Fruit fly (Drosophila melanogaster): ENCODE measurements around the gene Rh2.
A peak's percentile ranks its signal among the peaks of the same experiment; 100 is the strongest.

The Rh2 gene

DNA sequence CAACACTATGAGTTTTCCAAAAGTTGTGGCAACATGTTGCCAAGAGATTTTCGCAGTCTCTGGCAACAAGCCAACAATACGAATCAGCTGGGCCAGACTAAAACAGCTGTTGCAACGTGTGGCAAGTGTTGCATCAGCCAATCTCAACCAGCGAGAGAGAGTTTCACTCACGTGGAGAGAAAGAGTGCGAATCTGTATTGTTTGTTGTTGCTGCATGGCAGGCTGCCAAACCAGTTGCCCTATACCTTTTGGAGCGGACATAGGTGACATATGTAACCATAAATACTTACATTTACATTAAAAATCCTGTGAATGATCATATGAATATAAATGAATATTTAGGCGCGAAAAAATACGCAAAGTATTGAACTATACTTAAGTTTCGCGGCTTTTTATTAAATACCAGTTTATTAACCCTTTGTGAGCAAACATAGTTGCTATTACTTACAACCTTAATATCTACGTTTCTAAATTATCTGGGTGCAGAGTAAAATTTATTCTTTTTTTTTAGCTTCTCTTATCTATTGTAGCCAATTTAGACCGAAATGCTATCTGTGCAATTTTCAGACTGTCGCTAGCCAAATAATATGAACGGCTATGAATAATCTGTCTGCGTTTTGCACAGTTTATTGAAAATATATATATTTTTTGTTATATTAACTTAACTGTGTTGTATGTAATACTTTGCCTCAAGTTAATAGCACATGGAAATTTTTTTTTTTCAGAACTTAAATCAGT, 14.8 kb downstream of the Rh2 start (continued):
- no peak for TF ChIP-seq spab (GFP tag; optimal IDR thresholded peaks at IDR 0.05)
- TF ChIP-seq ss (GFP tag; optimal IDR thresholded peaks at IDR 0.05) = peak; percentile 11 to 25
- TF ChIP-seq Lpt (GFP tag; optimal IDR thresholded peaks at IDR 0.05) = peak; percentile 5
- peak; percentile 54 for TF ChIP-seq Sox14 (GFP tag; optimal IDR thresholded peaks at IDR 0.05)
- TF ChIP-seq OdsH (GFP tag; optimal IDR thresholded peaks at IDR 0.05) = peak; percentile 50
- peak; percentile 81 for TF ChIP-seq svp (GFP tag)
- TF ChIP-seq Blimp-1 (GFP tag; optimal IDR thresholded peaks at IDR 0.05) = peak; percentile 4
- peak; percentile 64 for TF ChIP-seq Smox (GFP tag; optimal IDR thresholded peaks at IDR 0.05)
- TF ChIP-seq CG1621 (tag; optimal IDR thresholded peaks at IDR 0.05) = peak; percentile 36
- TF ChIP-seq fd85E (GFP tag; optimal IDR thresholded peaks at IDR 0.05) = no peak
- peak; percentile 71 for TF ChIP-seq Met (GFP tag; optimal IDR thresholded peaks at IDR 0.05)
- peak; percentile 50 for TF ChIP-seq net (GFP tag; optimal IDR thresholded peaks at IDR 0.05)
- peak; percentile 46 for TF ChIP-seq cyc (GFP tag; optimal IDR thresholded peaks at IDR 0.05)
- TF ChIP-seq pdm3 (GFP tag; optimal IDR thresholded peaks at IDR 0.05) = peak; percentile 60
- peak; percentile 36 for TF ChIP-seq CG11762 (GFP tag; optimal IDR thresholded peaks at IDR 0.05; ENCODE audit: insufficient read depth)
- TF ChIP-seq Hr4 (GFP tag; optimal IDR thresholded peaks at IDR 0.05) = peak; percentile 50
- TF ChIP-seq fkh (GFP tag; optimal IDR thresholded peaks at IDR 0.05) = no peak
- TF ChIP-seq Hr38 (GFP tag; optimal IDR thresholded peaks at IDR 0.05) = no peak
- peak; percentile 48 for TF ChIP-seq topi (GFP tag; optimal IDR thresholded peaks at IDR 0.05)
- TF ChIP-seq CG8632 (GFP tag; optimal IDR thresholded peaks at IDR 0.05) = peak; percentile 30
- peak; percentile 21 to 90 for TF ChIP-seq salr (GFP tag; optimal IDR thresholded peaks at IDR 0.05)
- TF ChIP-seq lz (GFP tag; optimal IDR thresholded peaks at IDR 0.05) = peak; percentile 35
- peak; percentile 73 for TF ChIP-seq eg (GFP tag; IDR thresholded peaks at IDR 0.05)
- peak; percentile 45 for TF ChIP-seq CG31627 (GFP tag; optimal IDR thresholded peaks at IDR 0.05)
- 0 out of 2 replicates have a peak, but pooled peaks have one; percentile 9 for TF ChIP-seq Gug (GFP tag; IDR thresholded peaks at IDR 0.05)

dm6 chr3R:18914594-18915275, 15.5 kb downstream of the Rh2 start, which contains the start of gene Xrp1:
TSS of gene Xrp1 (plus strand) at chr3R:18914968.
- no peak for TF ChIP-seq CG8632 (GFP tag; optimal IDR thresholded peaks at IDR 0.05)
- no peak for TF ChIP-seq topi (GFP tag; optimal IDR thresholded peaks at IDR 0.05)
- peak; percentile 38 for TF ChIP-seq CG10631 (GFP tag; optimal IDR thresholded peaks at IDR 0.05)
- peak; percentile 74 for TF ChIP-seq svp (GFP tag)
- no peak for TF ChIP-seq Hr38 (GFP tag; optimal IDR thresholded peaks at IDR 0.05)
- no peak for TF ChIP-seq Met (GFP tag; optimal IDR thresholded peaks at IDR 0.05)
- peak; percentile 65 for TF ChIP-seq Eip78C (GFP tag)
- TF ChIP-seq Sox102F (GFP tag; optimal IDR thresholded peaks at IDR 0.05) = peak; percentile 5
- peak; percentile 31; the same call in 1 of the 3 replicates for TF ChIP-seq CG8119 (GFP tag; IDR thresholded peaks at IDR 0.05)
- peak; percentile 65 for TF ChIP-seq CG32006 (GFP tag; optimal IDR thresholded peaks at IDR 0.05)
- peak; percentile 18 for TF ChIP-seq cyc (GFP tag; optimal IDR thresholded peaks at IDR 0.05)
- TF ChIP-seq CG7368 (GFP tag; optimal IDR thresholded peaks at IDR 0.05) = peak; percentile 11
- TF ChIP-seq CG1621 (tag; optimal IDR thresholded peaks at IDR 0.05) = no peak
- TF ChIP-seq Ets21C (GFP tag; optimal IDR thresholded peaks at IDR 0.05) = no peak
- peak; percentile 15 for TF ChIP-seq Hr39 (GFP tag; optimal IDR thresholded peaks at IDR 0.05)
- no peak; the same call in 1 of the 2 replicates for TF ChIP-seq CG15336 (GFP tag; IDR thresholded peaks at IDR 0.05)
- TF ChIP-seq CG6808 (GFP tag; optimal IDR thresholded peaks at IDR 0.05) = peak; percentile 48
- peak; percentile 15 for TF ChIP-seq CG6854 (GFP tag; optimal IDR thresholded peaks at IDR 0.05)
- TF ChIP-seq dac (GFP tag; optimal IDR thresholded peaks at IDR 0.05) = no peak
- TF ChIP-seq Lpt (GFP tag; optimal IDR thresholded peaks at IDR 0.05) = peak; percentile 15
- TF ChIP-seq eg (GFP tag; IDR thresholded peaks at IDR 0.05) = peak; percentile 43
- no peak for TF ChIP-seq CG11762 (GFP tag; optimal IDR thresholded peaks at IDR 0.05; ENCODE audit: insufficient read depth)
- no peak for TF ChIP-seq esn (GFP tag; optimal IDR thresholded peaks at IDR 0.05)
- no peak for TF ChIP-seq CG34406 (GFP tag; optimal IDR thresholded peaks at IDR 0.05)
- TF ChIP-seq CG6163 (GFP tag; IDR thresholded peaks at IDR 0.05) = peak; percentile 62
- TF ChIP-seq CG4318 (GFP tag; optimal IDR thresholded peaks at IDR 0.05) = peak; percentile 25
- TF ChIP-seq Eip75B (GFP tag; optimal IDR thresholded peaks at IDR 0.05) = no peak
- peak; percentile 53 for TF ChIP-seq CG11294 (GFP tag; IDR thresholded peaks at IDR 0.05)
- TF ChIP-seq CG3919 (GFP tag; optimal IDR thresholded peaks at IDR 0.05) = peak; percentile 43
- peak; percentile 11 for TF ChIP-seq lz (GFP tag; optimal IDR thresholded peaks at IDR 0.05)
- peak; percentile 12 for TF ChIP-seq CG31627 (GFP tag; optimal IDR thresholded peaks at IDR 0.05)
- no peak for TF ChIP-seq acj6 (GFP tag; optimal IDR thresholded peaks at IDR 0.05)
- TF ChIP-seq pdm3 (GFP tag; optimal IDR thresholded peaks at IDR 0.05) = peak; percentile 9
- TF ChIP-seq ss (GFP tag; optimal IDR thresholded peaks at IDR 0.05) = no peak
- no peak for TF ChIP-seq fd85E (GFP tag; optimal IDR thresholded peaks at IDR 0.05)
- TF ChIP-seq vri (GFP tag; optimal IDR thresholded peaks at IDR 0.05) = peak; percentile 68
